Fruit fly (Drosophila melanogaster) whole organism, wandering third instar larva: ENCODE measurements around the gene CG11596.

Experiments
- Abd-B ChIP-seq: fragments of >200 bp; optimal IDR thresholded peaks from 2 replicates; lab custom pipeline; 2017; ENCODE audit warnings: missing biosample characterization, missing genetic modification characterization
- CG32264 ChIP-seq: fragments of 200-800 bp; sonication (Bioruptor generic); optimal IDR thresholded peaks from 2 replicates; lab custom pipeline; 2016; ENCODE audit warnings: missing biosample characterization, missing genetic modification characterization
- CG9705 ChIP-seq: fragments of 200-800 bp; sonication (Bioruptor generic); optimal IDR thresholded peaks from 2 replicates; lab custom pipeline; 2018; ENCODE audit warnings: missing biosample characterization, mild to moderate bottlenecking, missing genetic modification characterization
- CrebA ChIP-seq: fragments of 200-800 bp; sonication (Bioruptor generic); optimal IDR thresholded peaks from 2 replicates; lab custom pipeline; 2016; ENCODE audit warnings: missing biosample characterization, mild to moderate bottlenecking, missing genetic modification characterization, borderline replicate concordance
- Dfd ChIP-seq: fragments of >200 bp; optimal IDR thresholded peaks from 2 replicates; lab custom pipeline; 2017; ENCODE audit warnings: missing biosample characterization, missing genetic modification characterization
- Dif ChIP-seq: fragments of 200-275, 200-300 bp; sonication (Bioruptor generic); optimal IDR thresholded peaks from 2 replicates; lab custom pipeline; 2018; ENCODE audit warnings: missing biosample characterization, missing genetic modification characterization; ENCODE audit not compliant: partially characterized antibody
- GATAd ChIP-seq: sonication (Bioruptor generic); optimal IDR thresholded peaks from 2 replicates; lab custom pipeline; 2016; ENCODE audit warnings: missing biosample characterization, missing genetic modification characterization
- HLH106 ChIP-seq: fragments of 200-800 bp; optimal IDR thresholded peaks from 3 replicates; lab custom pipeline; 2019; ENCODE audit warnings: missing biosample characterization, mild to moderate bottlenecking, missing genetic modification characterization, moderate library complexity
- Hnf4 ChIP-seq: fragments of 200-800 bp; sonication (Bioruptor generic); optimal IDR thresholded peaks from 2 replicates; lab custom pipeline; 2016; ENCODE audit warnings: missing biosample characterization, mild to moderate bottlenecking, missing genetic modification characterization
- Hr78 ChIP-seq: fragments of >200 bp; optimal IDR thresholded peaks from 2 replicates; lab custom pipeline; 2017; ENCODE audit warnings: missing biosample characterization, missing genetic modification characterization
- Hr83 ChIP-seq: fragments of 200-300 bp; sonication (Bioruptor generic); optimal IDR thresholded peaks from 2 replicates; lab custom pipeline; 2016; ENCODE audit warnings: missing biosample characterization, mild to moderate bottlenecking, missing genetic modification characterization, moderate library complexity; ENCODE audit not compliant: poor library complexity, severe bottlenecking
- Jra ChIP-seq: sonication (Bioruptor generic); optimal IDR thresholded peaks from 2 replicates; lab custom pipeline; 2016; ENCODE audit warnings: missing biosample characterization, missing genetic modification characterization
- Mio ChIP-seq: sonication (Bioruptor generic); optimal IDR thresholded peaks from 2 replicates; lab custom pipeline; 2016; ENCODE audit warnings: missing biosample characterization, missing genetic modification characterization
- Myc ChIP-seq: fragments of >200 bp; optimal IDR thresholded peaks from 2 replicates; lab custom pipeline; 2017
- N ChIP-seq: fragments of >200 bp; optimal IDR thresholded peaks from 2 replicates; lab custom pipeline; 2018; ENCODE audit warnings: missing biosample characterization, missing external identifiers, missing genetic modification characterization
- OdsH ChIP-seq: fragments of 200-800 bp; sonication (Bioruptor generic); optimal IDR thresholded peaks from 2 replicates; lab custom pipeline; 2016; ENCODE audit warnings: missing biosample characterization, mild to moderate bottlenecking, missing genetic modification characterization
- Rel ChIP-seq, 2 experiments: fragments of 200-800 bp; sonication (Bioruptor generic) in 1 of 2; optimal IDR thresholded peaks; 2 replicates in 1 of 2; 3 replicates in 1 of 2; lab custom pipeline; 2016 to 2019; ENCODE audit warnings: mild to moderate bottlenecking in 2 of 2, missing biosample characterization in 2 of 2, missing genetic modification characterization in 2 of 2, moderate library complexity in 1 of 2
- Sp1 ChIP-seq: fragments of 200-800 bp; sonication (Bioruptor generic); optimal IDR thresholded peaks from 3 replicates; lab custom pipeline; 2019; ENCODE audit warnings: missing biosample characterization, mild to moderate bottlenecking, missing genetic modification characterization, moderate library complexity
- Vsx2 ChIP-seq: fragments of 200-300, 225-300 bp; sonication (Bioruptor generic); optimal IDR thresholded peaks from 2 replicates; lab custom pipeline; 2018; ENCODE audit warnings: missing biosample characterization, missing genetic modification characterization; ENCODE audit not compliant: partially characterized antibody
- br ChIP-seq: fragments of 200-800 bp; sonication (Bioruptor generic); optimal IDR thresholded peaks from 2 replicates; lab custom pipeline; 2016; ENCODE audit warnings: missing biosample characterization, missing genetic modification characterization
- brk ChIP-seq: fragments of 200-800 bp; sonication (Bioruptor generic); optimal IDR thresholded peaks from 2 replicates; lab custom pipeline; 2016; ENCODE audit warnings: missing biosample characterization, mild to moderate bottlenecking, missing genetic modification characterization
- dl ChIP-seq, 2 experiments: fragments of 175-275, 200-275 bp in 1 of 2; fragments of 200-275 bp in 1 of 2; sonication (Bioruptor generic); optimal IDR thresholded peaks; lab custom pipeline; 2018; ENCODE audit warnings: mild to moderate bottlenecking in 2 of 2, missing biosample characterization in 2 of 2, missing genetic modification characterization in 2 of 2, moderate library complexity in 2 of 2; ENCODE audit not compliant: partially characterized antibody in 2 of 2, insufficient read depth in 1 of 2
- dmrt93B ChIP-seq: fragments of 200-800 bp; sonication (Bioruptor generic); optimal IDR thresholded peaks from 2 replicates; lab custom pipeline; 2018; ENCODE audit warnings: missing biosample characterization, mild to moderate bottlenecking, missing genetic modification characterization
- dsf ChIP-seq: sonication (Bioruptor generic); optimal IDR thresholded peaks from 2 replicates; lab custom pipeline; 2016; ENCODE audit warnings: missing biosample characterization, missing genetic modification characterization, borderline replicate concordance
- ey ChIP-seq: fragments of 200-800 bp; sonication (Bioruptor generic); optimal IDR thresholded peaks from 2 replicates; lab custom pipeline; 2016; ENCODE audit warnings: missing biosample characterization, missing genetic modification characterization
- foxo ChIP-seq, 2 experiments: fragments of 200-800 bp; sonication (Bioruptor generic); optimal IDR thresholded peaks; 2 replicates in 1 of 2; 3 replicates in 1 of 2; lab custom pipeline; 2016 to 2017; ENCODE audit warnings: missing biosample characterization in 2 of 2, missing genetic modification characterization in 2 of 2
- fru ChIP-seq: fragments of 200-800 bp; sonication (Bioruptor generic); optimal IDR thresholded peaks from 3 replicates; lab custom pipeline; 2016; ENCODE audit warnings: missing biosample characterization, mild to moderate bottlenecking, missing genetic modification characterization
- h ChIP-seq: fragments of 200-800 bp; sonication (Bioruptor generic); optimal IDR thresholded peaks from 3 replicates; lab custom pipeline; 2016; ENCODE audit warnings: missing biosample characterization, mild to moderate bottlenecking, missing genetic modification characterization
- jim ChIP-seq: fragments of 175-275, 200-325 bp; sonication (Bioruptor generic); optimal IDR thresholded peaks from 2 replicates; lab custom pipeline; 2016; ENCODE audit warnings: missing biosample characterization, mild to moderate bottlenecking, missing genetic modification characterization
- lola ChIP-seq: fragments of >200 bp; optimal IDR thresholded peaks from 2 replicates; lab custom pipeline; 2017; ENCODE audit warnings: missing biosample characterization, missing genetic modification characterization
- pan ChIP-seq: fragments of >200 bp; optimal IDR thresholded peaks from 2 replicates; lab custom pipeline; 2017
- psq ChIP-seq: fragments of 200-800 bp; sonication (Bioruptor generic); optimal IDR thresholded peaks from 3 replicates; lab custom pipeline; 2017; ENCODE audit warnings: missing biosample characterization, mild to moderate bottlenecking, missing genetic modification characterization, moderate library complexity
- rgr ChIP-seq: fragments of 200-800 bp; sonication (Bioruptor generic); optimal IDR thresholded peaks from 3 replicates; lab custom pipeline; 2016; ENCODE audit warnings: missing biosample characterization, mild to moderate bottlenecking, missing genetic modification characterization
- sage ChIP-seq: fragments of 200-800 bp; sonication (Bioruptor generic); optimal IDR thresholded peaks from 2 replicates; lab custom pipeline; 2016; ENCODE audit warnings: missing biosample characterization, mild to moderate bottlenecking, missing genetic modification characterization
- sv ChIP-seq: fragments of 200-800 bp; sonication (Bioruptor generic); optimal IDR thresholded peaks from 3 replicates; lab custom pipeline; 2016; ENCODE audit warnings: missing biosample characterization, missing genetic modification characterization
- tai ChIP-seq: sonication (Bioruptor generic); optimal IDR thresholded peaks from 2 replicates; lab custom pipeline; 2016; ENCODE audit warnings: missing biosample characterization, missing genetic modification characterization
- usp ChIP-seq: fragments of >200 bp; optimal IDR thresholded peaks from 2 replicates; lab custom pipeline; 2017; ENCODE audit warnings: missing biosample characterization, missing genetic modification characterization
- woc ChIP-seq: sonication (Bioruptor generic); optimal IDR thresholded peaks from 2 replicates; lab custom pipeline; 2016; ENCODE audit warnings: missing biosample characterization, mild to moderate bottlenecking, missing genetic modification characterization

Gene CG11596

DNA sequence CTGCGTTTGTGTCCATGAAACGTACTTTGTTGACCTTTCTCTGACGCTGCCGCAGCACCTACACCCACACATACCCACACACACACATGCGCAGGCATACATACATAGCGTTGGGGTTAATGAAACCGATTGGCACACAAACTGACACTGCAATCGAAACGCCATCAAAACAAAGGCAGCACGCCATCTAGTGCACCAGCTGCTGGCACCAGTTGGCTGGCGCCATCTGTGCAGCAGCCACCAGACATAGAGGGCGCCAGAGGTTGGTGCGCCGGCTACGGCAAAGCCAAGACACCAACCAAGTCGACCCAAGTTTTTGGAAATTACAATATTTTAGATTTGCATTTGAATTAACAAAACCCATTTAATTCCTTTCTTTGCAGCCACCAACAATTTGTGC lies 25.4 kb downstream of the CG11596 start:
- TF ChIP-seq CrebA (no peak), HLH106 (peak; percentile 53), h (GFP tag; lab: Kevin White, UChicago) (peak; percentile 55), dl (GFP tag; optimal IDR thresholded peaks at IDR 0.05; lab: Kevin White, UChicago; ENCODE audit: insufficient read depth in 1 of 2, partially characterized antibody in 2 of 2) (no peak), dmrt93B (GFP tag; lab: Kevin White, UChicago) (peak; percentile 47), rgr (GFP tag; lab: Kevin White, UChicago) (peak; percentile 46), Abd-B (GFP tag; lab: Kevin White, UChicago) (no peak), br (GFP tag; lab: Kevin White, UChicago) (peak; percentile 45), Myc (lab: Kevin White, UChicago) (peak; percentile 6), Sp1 (GFP tag; lab: Kevin White, UChicago) (no peak), ey (GFP tag; lab: Kevin White, UChicago) (peak; percentile 45), OdsH (no peak), tai (GFP tag; lab: Kevin White, UChicago) (peak; percentile 34), GATAd (GFP tag; lab: Kevin White, UChicago) (no peak), psq (GFP tag; lab: Kevin White, UChicago) (peak; percentile 38), fru (GFP tag; lab: Kevin White, UChicago) (peak; percentile 40), foxo (GFP tag; optimal IDR thresholded peaks at IDR 0.05; lab: Kevin White, UChicago) (peak in 1 of 2 experiments; percentile 80), Mio (no peak), brk (no peak), pan (lab: Kevin White, UChicago) (no peak), dsf (GFP tag; lab: Kevin White, UChicago) (no peak), Hnf4 (GFP tag; lab: Kevin White, UChicago) (peak; percentile 24), Rel (GFP tag; optimal IDR thresholded peaks at IDR 0.05; lab: Kevin White, UChicago) (no peak), Rel (tag; optimal IDR thresholded peaks at IDR 0.05; lab: Kevin White, UChicago) (no peak), Dif (no peak), CG32264 (GFP tag; lab: Kevin White, UChicago) (no peak), Vsx2 (GFP tag; lab: Kevin White, UChicago) (no peak), Hr78 (GFP tag; lab: Kevin White, UChicago) (no peak), sv (GFP tag; lab: Kevin White, UChicago) (no peak), jim (GFP tag; lab: Kevin White, UChicago) (no peak), Jra (GFP tag; lab: Kevin White, UChicago) (no peak), N (GFP tag; lab: Kevin White, UChicago) (no peak), Hr83 (GFP tag; lab: Kevin White, UChicago) (peak; percentile 60), sage (GFP tag; lab: Kevin White, UChicago) (no peak), CG9705 (GFP tag; lab: Kevin White, UChicago) (no peak), Dfd (no peak), usp (GFP tag; lab: Kevin White, UChicago) (no peak), woc (GFP tag; lab: Kevin White, UChicago) (no peak), lola (no peak)
- TF ChIP-seq, all 38 proteins: peak for 13

DNA sequence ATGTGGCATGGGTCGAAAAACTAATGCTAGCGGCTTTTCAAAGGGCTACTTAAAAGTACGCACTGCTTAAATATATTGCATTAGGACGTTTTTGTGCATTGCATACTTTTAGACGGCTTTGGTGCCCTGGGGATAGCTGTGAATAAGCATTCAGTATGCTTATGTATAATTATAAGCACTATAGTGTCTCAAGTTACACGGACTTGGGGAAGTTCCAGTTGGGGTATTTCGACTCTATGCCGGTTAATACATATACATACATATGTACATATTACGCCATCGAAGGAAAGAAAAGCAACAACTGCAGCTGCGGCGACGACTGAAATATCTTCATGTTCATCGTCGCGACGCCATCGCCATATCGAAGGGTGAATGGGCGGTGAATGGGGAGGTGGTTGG lies 35.7 kb downstream of the CG11596 start:
- no peak for TF ChIP-seq CG9705 (GFP tag; lab: Kevin White, UChicago)
- TF ChIP-seq ey (GFP tag; lab: Kevin White, UChicago), result no peak
- peak; percentile 19 for TF ChIP-seq Myc (lab: Kevin White, UChicago)
- TF ChIP-seq, all 38 proteins: peak for 1

DNA sequence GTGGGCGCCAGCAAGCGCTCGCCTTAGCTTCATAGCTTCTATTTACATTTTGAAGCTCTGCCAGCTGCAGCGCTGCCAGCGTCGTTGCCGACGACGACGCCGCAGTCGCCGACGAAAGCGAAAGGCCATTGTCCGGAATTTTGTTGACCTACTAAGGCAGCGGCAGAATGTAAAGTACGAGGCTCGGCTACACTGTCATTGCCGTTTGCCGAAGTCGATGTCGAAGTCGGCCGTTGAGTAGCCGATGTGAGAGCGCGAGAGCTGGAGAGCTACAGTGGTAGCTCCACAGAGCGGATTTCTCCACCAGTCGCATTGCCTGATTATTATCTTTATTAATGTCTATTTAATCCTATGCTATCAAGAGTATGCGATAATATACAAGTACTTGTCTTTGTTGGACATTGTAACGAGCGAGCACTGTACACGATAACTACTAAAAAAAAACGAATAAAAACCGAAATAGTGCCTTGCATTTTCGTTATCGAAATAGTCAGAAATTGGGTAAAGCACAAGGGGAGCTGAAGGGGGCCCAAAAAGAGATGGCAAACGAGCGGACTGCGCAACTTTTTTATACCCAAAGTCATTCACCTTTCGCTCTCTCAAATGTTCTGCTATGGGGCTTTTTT lies 36.2 kb downstream of the CG11596 start:
- no peak for TF ChIP-seq lola
- peak; percentile 75 for TF ChIP-seq psq (GFP tag; lab: Kevin White, UChicago)
- peak; percentile 15 for TF ChIP-seq brk
- peak; percentile 65 for TF ChIP-seq Sp1 (GFP tag; lab: Kevin White, UChicago)
- TF ChIP-seq dmrt93B (GFP tag; lab: Kevin White, UChicago), result peak; percentile 42
- TF ChIP-seq Mio, result no peak
- no peak for TF ChIP-seq Dfd
- peak; percentile 76 for TF ChIP-seq rgr (GFP tag; lab: Kevin White, UChicago)
- TF ChIP-seq jim (GFP tag; lab: Kevin White, UChicago), result no peak
- TF ChIP-seq br (GFP tag; lab: Kevin White, UChicago), result peak; percentile 75
- peak; percentile 67 for TF ChIP-seq tai (GFP tag; lab: Kevin White, UChicago)
- peak; percentile 73 for TF ChIP-seq OdsH
- TF ChIP-seq Jra (GFP tag; lab: Kevin White, UChicago), result peak; percentile 56
- peak; percentile 82 for TF ChIP-seq h (GFP tag; lab: Kevin White, UChicago)
- no peak for TF ChIP-seq dl (GFP tag; optimal IDR thresholded peaks at IDR 0.05; lab: Kevin White, UChicago; ENCODE audit: insufficient read depth in 1 of 2, partially characterized antibody in 2 of 2)
- peak; percentile 74 for TF ChIP-seq sv (GFP tag; lab: Kevin White, UChicago)
- TF ChIP-seq Abd-B (GFP tag; lab: Kevin White, UChicago), result no peak
- no peak for TF ChIP-seq Rel (GFP tag; optimal IDR thresholded peaks at IDR 0.05; lab: Kevin White, UChicago)
- TF ChIP-seq Rel (tag; optimal IDR thresholded peaks at IDR 0.05; lab: Kevin White, UChicago), result peak; percentile 40
- peak; percentile 74 for TF ChIP-seq Hnf4 (GFP tag; lab: Kevin White, UChicago)
- TF ChIP-seq pan (lab: Kevin White, UChicago), result no peak
- no peak for TF ChIP-seq Hr78 (GFP tag; lab: Kevin White, UChicago)
- TF ChIP-seq dsf (GFP tag; lab: Kevin White, UChicago), result no peak
- no peak for TF ChIP-seq Vsx2 (GFP tag; lab: Kevin White, UChicago)
- peak; percentile 37 for TF ChIP-seq CG32264 (GFP tag; lab: Kevin White, UChicago)
- TF ChIP-seq ey (GFP tag; lab: Kevin White, UChicago), result peak; percentile 84
- TF ChIP-seq usp (GFP tag; lab: Kevin White, UChicago), result no peak
- TF ChIP-seq sage (GFP tag; lab: Kevin White, UChicago), result peak; percentile 60
- TF ChIP-seq GATAd (GFP tag; lab: Kevin White, UChicago), result no peak
- peak in 1 of 2 experiments; percentile 83 for TF ChIP-seq foxo (GFP tag; optimal IDR thresholded peaks at IDR 0.05; lab: Kevin White, UChicago)
- TF ChIP-seq CG9705 (GFP tag; lab: Kevin White, UChicago), result peak; percentile 26
- TF ChIP-seq HLH106, result peak; percentile 68
- peak; percentile 7 for TF ChIP-seq Hr83 (GFP tag; lab: Kevin White, UChicago)
- no peak for TF ChIP-seq CrebA
